Worm (Caenorhabditis elegans): ENCODE measurements around the gene C02G6.2.

C02G6.2 gene

ce11 chrV:5912426-5912825 is 40.6 kb downstream of the C02G6.2 start, which contains the start of gene C04E6.13:
TSS of gene C04E6.13 (plus strand) at chrV:5912726.
- TF ChIP-seq lir-1 (GFP tag; conservative IDR thresholded peaks at IDR 0.05) (no peak), efl-1 (GFP tag; optimal IDR thresholded peaks at IDR 0.05) (no peak), hrde-1 (tag; optimal IDR thresholded peaks at IDR 0.05; ENCODE audit: borderline replicate concordance) (no peak), K12H6.12 (tag; optimal IDR thresholded peaks at IDR 0.05) (no peak), rcor-1 (GFP tag; IDR thresholded peaks at IDR 0.05) (no peak), F37B4.10 (GFP tag; IDR thresholded peaks at IDR 0.05) (no peak), F10E7.11 (tag; optimal IDR thresholded peaks at IDR 0.05) (no peak), F57C9.4 (tag; optimal IDR thresholded peaks at IDR 0.05) (no peak), B0035.1 (tag; optimal IDR thresholded peaks at IDR 0.05) (no peak), tbx-9 (tag; optimal IDR thresholded peaks at IDR 0.05; ENCODE audit: borderline replicate concordance) (no peak), Y56A3A.18 (GFP tag; IDR thresholded peaks at IDR 0.05) (no peak), B0336.3 (GFP tag; IDR thresholded peaks at IDR 0.05) (no peak)

ce11 chrV:5916862-5917261 is 45.0 kb downstream of the C02G6.2 start:
- TF ChIP-seq nhr-90 (tag; optimal IDR thresholded peaks at IDR 0.05) (no peak), mxl-1 (tag; optimal IDR thresholded peaks at IDR 0.05) (no peak), hsf-1 (GFP tag; IDR thresholded peaks at IDR 0.05) (no peak), K12H6.12 (tag; optimal IDR thresholded peaks at IDR 0.05) (no peak), hmg-20 (GFP tag; IDR thresholded peaks at IDR 0.05) (no peak), F39B2.1 (GFP tag; IDR thresholded peaks at IDR 0.05) (no peak), die-1 (tag; optimal IDR thresholded peaks at IDR 0.05) (no peak), egl-18 (GFP tag; IDR thresholded peaks at IDR 0.05) (no peak), unc-62 (GFP tag; optimal IDR thresholded peaks at IDR 0.05) (no peak), ekl-4 (GFP tag; IDR thresholded peaks at IDR 0.05) (no peak), repo-1 (tag; optimal IDR thresholded peaks at IDR 0.05) (no peak)

- TF ChIP-seq snpc-4 (GFP tag; optimal IDR thresholded peaks at IDR 0.05) = no peak
- TF ChIP-seq snpc-4 (tag; optimal IDR thresholded peaks at IDR 0.05) = peak in 1 of 4 experiments; percentile 18
- no peak for TF ChIP-seq F37B4.10 (GFP tag; IDR thresholded peaks at IDR 0.05)
- no peak for TF ChIP-seq nfya-2 (GFP tag; IDR thresholded peaks at IDR 0.05)
- TF ChIP-seq nhr-90 (tag; optimal IDR thresholded peaks at IDR 0.05) = no peak
- no peak for TF ChIP-seq F49E8.2 (tag; optimal IDR thresholded peaks at IDR 0.05; ENCODE audit: insufficient read depth)
- TF ChIP-seq bed-1 (GFP tag; IDR thresholded peaks at IDR 0.05) = no peak
- peak; percentile 78 for TF ChIP-seq K11D2.4 (GFP tag; IDR thresholded peaks at IDR 0.05)
- 0 out of 2 replicates have a peak, but pooled peaks have one; percentile 34 for TF ChIP-seq sea-2 (GFP tag; IDR thresholded peaks at IDR 0.05)
- TF ChIP-seq attf-5 (GFP tag; optimal IDR thresholded peaks at IDR 0.05) = no peak
- peak; percentile 42 for TF ChIP-seq snpc-3.4 (tag; optimal IDR thresholded peaks at IDR 0.05)
- no peak; the same call in 1 of the 2 replicates for TF ChIP-seq mcd-1 (GFP tag; IDR thresholded peaks at IDR 0.05)
- TF ChIP-seq ztf-28 (GFP tag; IDR thresholded peaks at IDR 0.05) = no peak
- no peak for TF ChIP-seq attf-6 (GFP tag; IDR thresholded peaks at IDR 0.05)
- TF ChIP-seq ztf-25 (GFP tag; IDR thresholded peaks at IDR 0.05) = no peak
- TF ChIP-seq ceh-91 (GFP tag; IDR thresholded peaks at IDR 0.05) = peak; percentile 52
- peak; percentile 71 for TF ChIP-seq attf-3 (GFP tag; conservative IDR thresholded peaks at IDR 0.05)
- TF ChIP-seq zfh-2 (GFP tag; conservative IDR thresholded peaks at IDR 0.05) = no peak
- TF ChIP-seq ztf-6 (GFP tag; IDR thresholded peaks at IDR 0.05) = no peak
- no peak for TF ChIP-seq rpc-1 (optimal IDR thresholded peaks at IDR 0.05)
- TF ChIP-seq rpc-1 (tag; optimal IDR thresholded peaks at IDR 0.05) = no peak
- TF ChIP-seq unc-62 (GFP tag; optimal IDR thresholded peaks at IDR 0.05) = no peak
- TF ChIP-seq ceh-79 (tag; optimal IDR thresholded peaks at IDR 0.05) = no peak
- peak; percentile 74 for TF ChIP-seq madf-8 (GFP tag; conservative IDR thresholded peaks at IDR 0.05)
- TF ChIP-seq sptf-2 (GFP tag; optimal IDR thresholded peaks at IDR 0.05) = no peak
- TF ChIP-seq madf-10 (tag; optimal IDR thresholded peaks at IDR 0.05) = peak; percentile 65
- TF ChIP-seq B0336.3 (GFP tag; IDR thresholded peaks at IDR 0.05) = no peak
- TF ChIP-seq let-526 (GFP tag; IDR thresholded peaks at IDR 0.05) = 0 out of 2 replicates have a peak, but pooled peaks have one; percentile 56
- TF ChIP-seq ztf-3 (GFP tag; optimal IDR thresholded peaks at IDR 0.05) = no peak
- TF ChIP-seq gei-17 (GFP tag; optimal IDR thresholded peaks at IDR 0.05) = no peak
Observed at ce11 chrV:5917707-5918106, 45.8 kb downstream of the C02G6.2 start, which contains the start of gene lrpr-1. TSS of gene lrpr-1 (minus strand) at chrV:5917891.

Measured in whole organism, young adult.